Fruit fly (Drosophila melanogaster) whole organism, embryonic: Measurements from ENCODE around the gene Mgat4b.

Experiments used
- Asciz ChIP-seq: fragments of 200-800 bp; sonication (Bioruptor generic); optimal IDR thresholded peaks from 2 replicates; lab custom pipeline; 2017; ENCODE audit warnings: missing biosample characterization, mild to moderate bottlenecking, missing genetic modification characterization, missing genetic modification reagents
- Bgb ChIP-seq: fragments of 200-800 bp; sonication (Bioruptor generic); IDR thresholded peaks from 2 replicates; pipeline ENCODE4 v1.3.6; 2022; ENCODE audit warnings: missing biosample characterization, missing genetic modification characterization; ENCODE audit not compliant: partially characterized antibody
- CG10366 ChIP-seq: fragments of 200-800 bp; sonication (Bioruptor generic); IDR thresholded peaks from 2 replicates; pipeline ENCODE4 v1.3.6; 2022; ENCODE audit warnings: missing biosample characterization, missing genetic modification characterization
- CG11696 ChIP-seq: fragments of 200-800 bp; sonication (Bioruptor generic); IDR thresholded peaks from 2 replicates; pipeline ENCODE4 v1.3.6; 2022; ENCODE audit warnings: missing biosample characterization, missing genetic modification characterization
- CG11723 ChIP-seq: fragments of 200-800 bp; sonication (Bioruptor generic); optimal IDR thresholded peaks from 2 replicates; lab custom pipeline; 2017; ENCODE audit warnings: missing biosample characterization, mild to moderate bottlenecking, missing genetic modification characterization
- CG13287 ChIP-seq: fragments of 200-800 bp; sonication (Bioruptor generic); IDR thresholded peaks from 2 replicates; pipeline ENCODE4 v1.3.6; 2022; ENCODE audit warnings: missing biosample characterization, missing genetic modification characterization; ENCODE audit not compliant: partially characterized antibody
- CG14860 ChIP-seq: fragments of 200-800 bp; sonication (Bioruptor generic); IDR thresholded peaks from 3 replicates; pipeline ENCODE4 v1.3.6; 2022; ENCODE audit warnings: missing biosample characterization, missing genetic modification characterization; ENCODE audit not compliant: partially characterized antibody
- CG1647 ChIP-seq: fragments of 200-800 bp; sonication (Bioruptor generic); optimal IDR thresholded peaks from 3 replicates; lab custom pipeline; 2016; ENCODE audit warnings: missing biosample characterization, missing genetic modification characterization
- CG17359 ChIP-seq: fragments of 200-800 bp; sonication (Bioruptor generic); optimal IDR thresholded peaks from 3 replicates; lab custom pipeline; 2018; ENCODE audit warnings: missing biosample characterization, mild to moderate bottlenecking, missing genetic modification characterization, moderate library complexity
- CG17385 ChIP-seq: fragments of 200-800 bp; sonication (Bioruptor generic); optimal IDR thresholded peaks from 3 replicates; lab custom pipeline; 2018; ENCODE audit warnings: missing biosample characterization, mild to moderate bottlenecking, missing genetic modification characterization
- CG18476 ChIP-seq: fragments of 200-800 bp; sonication (Bioruptor generic); optimal IDR thresholded peaks from 2 replicates; lab custom pipeline; 2016; ENCODE audit warnings: missing biosample characterization, mild to moderate bottlenecking, missing genetic modification characterization
- CG5953 ChIP-seq: fragments of 200-800 bp; sonication (Bioruptor generic); IDR thresholded peaks from 2 replicates; pipeline ENCODE4 v1.3.6; 2022; ENCODE audit warnings: missing biosample characterization, missing genetic modification characterization
- CG8089 ChIP-seq: fragments of 200-800 bp; sonication (Bioruptor generic); optimal IDR thresholded peaks from 3 replicates; lab custom pipeline; 2016; ENCODE audit warnings: missing biosample characterization, missing genetic modification characterization
- CG8478 ChIP-seq: fragments of >200 bp; optimal IDR thresholded peaks from 2 replicates; lab custom pipeline; 2018
- CG8765 ChIP-seq: fragments of 200-800 bp; sonication (Bioruptor generic); IDR thresholded peaks from 2 replicates; pipeline ENCODE4 v1.3.6; 2022; ENCODE audit warnings: missing biosample characterization, missing genetic modification characterization
- CG9215 ChIP-seq: fragments of 200-800 bp; sonication (Bioruptor generic); IDR thresholded peaks from 2 replicates; pipeline ENCODE4 v1.3.6; 2022; ENCODE audit warnings: missing biosample characterization, missing genetic modification characterization
- CG9932 ChIP-seq: fragments of 200-800 bp; sonication (Bioruptor generic); IDR thresholded peaks from 2 replicates; pipeline ENCODE4 v1.3.6; 2022; ENCODE audit warnings: missing biosample characterization, missing genetic modification characterization
- Camta ChIP-seq: fragments of 200-800 bp; sonication (Bioruptor generic); optimal IDR thresholded peaks from 2 replicates; lab custom pipeline; 2016; ENCODE audit warnings: missing biosample characterization, missing genetic modification characterization
- D19A ChIP-seq: fragments of 200-800 bp; optimal IDR thresholded peaks from 3 replicates; lab custom pipeline; 2019; ENCODE audit warnings: missing biosample characterization, mild to moderate bottlenecking, missing genetic modification characterization, moderate library complexity
- Dref ChIP-seq: fragments of 200-800 bp; sonication (Bioruptor generic); IDR thresholded peaks from 2 replicates; pipeline ENCODE4 v1.3.6; 2022; ENCODE audit warnings: missing biosample characterization, missing genetic modification characterization
- Eip74EF ChIP-seq, 2 experiments: fragments of 200-800 bp in 1 of 2; fragments of >200 bp in 1 of 2; sonication (Bioruptor generic) in 1 of 2; optimal IDR thresholded peaks; 2 replicates each; lab custom pipeline; 2017 to 2019; ENCODE audit warnings: missing biosample characterization in 2 of 2, missing genetic modification characterization in 2 of 2, mild to moderate bottlenecking in 1 of 2, moderate library complexity in 1 of 2
- HHEX ChIP-seq: fragments of 200-800 bp; sonication (Bioruptor generic); optimal IDR thresholded peaks from 3 replicates; lab custom pipeline; 2017; ENCODE audit warnings: missing biosample characterization, mild to moderate bottlenecking, missing genetic modification characterization, missing genetic modification reagents
- MESR4 ChIP-seq: fragments of 200-800 bp; sonication (Bioruptor generic); optimal IDR thresholded peaks from 2 replicates; lab custom pipeline; 2018; ENCODE audit warnings: missing biosample characterization, mild to moderate bottlenecking, missing genetic modification characterization, moderate library complexity
- Neu2 ChIP-seq: fragments of 200-800 bp; sonication (Bioruptor generic); optimal IDR thresholded peaks from 3 replicates; lab custom pipeline; 2016; ENCODE audit warnings: missing biosample characterization, missing genetic modification characterization, borderline replicate concordance
- NfI ChIP-seq: fragments of 200-800 bp; sonication (Bioruptor generic); optimal IDR thresholded peaks from 3 replicates; lab custom pipeline; 2018; ENCODE audit warnings: missing biosample characterization, mild to moderate bottlenecking, missing genetic modification characterization, moderate library complexity
- PHDP ChIP-seq: fragments of 200-800 bp; sonication (Bioruptor generic); optimal IDR thresholded peaks from 3 replicates; lab custom pipeline; 2018; ENCODE audit warnings: missing biosample characterization, mild to moderate bottlenecking, missing genetic modification characterization, moderate library complexity
- Rfx ChIP-seq: fragments of 200-800 bp; sonication (Bioruptor generic); IDR thresholded peaks from 2 replicates; pipeline ENCODE4 v1.3.6; 2022; ENCODE audit warnings: missing biosample characterization, missing genetic modification characterization
- YL-1 ChIP-seq: fragments of 200-800 bp; sonication (Bioruptor generic); optimal IDR thresholded peaks from 3 replicates; lab custom pipeline; 2017; ENCODE audit warnings: missing biosample characterization, mild to moderate bottlenecking, missing genetic modification characterization
- bowl ChIP-seq: fragments of 200-800 bp; sonication (Bioruptor generic); IDR thresholded peaks from 2 replicates; pipeline ENCODE4 v1.3.6; 2022; ENCODE audit warnings: missing biosample characterization, missing genetic modification characterization
- cas ChIP-seq: fragments of 200-800 bp; sonication (Bioruptor generic); IDR thresholded peaks from 2 replicates; pipeline ENCODE4 v1.3.6; 2022; ENCODE audit warnings: missing biosample characterization, missing genetic modification characterization
- ci ChIP-seq: fragments of 200-800 bp; sonication (Bioruptor generic); IDR thresholded peaks from 3 replicates; pipeline ENCODE4 v1.3.6; 2022; ENCODE audit warnings: missing biosample characterization, missing genetic modification characterization
- crc ChIP-seq: fragments of 200-800 bp; sonication (Bioruptor generic); optimal IDR thresholded peaks from 2 replicates; lab custom pipeline; 2016; ENCODE audit warnings: missing biosample characterization, missing genetic modification characterization
- danr ChIP-seq: fragments of 200-800 bp; sonication (Bioruptor generic); IDR thresholded peaks from 2 replicates; pipeline ENCODE4 v1.3.6; 2022; ENCODE audit warnings: missing biosample characterization, missing genetic modification characterization
- gcm2 ChIP-seq: fragments of 200-800 bp; sonication (Bioruptor generic); optimal IDR thresholded peaks from 2 replicates; lab custom pipeline; 2016; ENCODE audit warnings: missing biosample characterization, missing genetic modification characterization
- gsb-n ChIP-seq: fragments of 200-800 bp; sonication (Bioruptor generic); optimal IDR thresholded peaks from 3 replicates; lab custom pipeline; 2018; ENCODE audit warnings: missing biosample characterization, mild to moderate bottlenecking, missing genetic modification characterization
- hth ChIP-seq: fragments of >200 bp; optimal IDR thresholded peaks from 2 replicates; lab custom pipeline; 2017; ENCODE audit warnings: inconsistent platforms
- jigr1 ChIP-seq: fragments of 200-800 bp; sonication (Bioruptor generic); IDR thresholded peaks from 3 replicates; pipeline ENCODE4 v1.3.6; 2022; ENCODE audit warnings: missing biosample characterization, missing genetic modification characterization
- lov ChIP-seq, 2 experiments: fragments of 200-800 bp in 1 of 2; fragments of >200 bp in 1 of 2; sonication (Bioruptor generic) in 1 of 2; IDR thresholded peaks in 1 of 2; optimal IDR thresholded peaks in 1 of 2; 2 replicates in 1 of 2; 3 replicates in 1 of 2; pipeline versions ENCODE4 v1.3.6 to Lab custom; 2017 to 2022; ENCODE audit warnings: missing biosample characterization in 1 of 2, missing genetic modification characterization in 1 of 2
- mld ChIP-seq: fragments of 200-800 bp; sonication (Bioruptor generic); IDR thresholded peaks from 3 replicates; pipeline ENCODE4 v1.3.6; 2022; ENCODE audit warnings: missing biosample characterization, missing genetic modification characterization; ENCODE audit not compliant: partially characterized antibody
- nerfin-1 ChIP-seq: fragments of 200-800 bp; sonication (Bioruptor generic); optimal IDR thresholded peaks from 3 replicates; lab custom pipeline; 2019; ENCODE audit warnings: missing biosample characterization, mild to moderate bottlenecking, missing genetic modification characterization, moderate library complexity
- phol ChIP-seq: fragments of 200-800 bp; sonication (Bioruptor generic); optimal IDR thresholded peaks from 3 replicates; lab custom pipeline; 2018; ENCODE audit warnings: missing biosample characterization, mild to moderate bottlenecking, missing genetic modification characterization, moderate library complexity
- pum ChIP-seq: fragments of 200-800 bp; sonication (Bioruptor generic); optimal IDR thresholded peaks from 2 replicates; lab custom pipeline; 2016; ENCODE audit warnings: missing biosample characterization, missing genetic modification characterization
- sima ChIP-seq: fragments of 200-800 bp; sonication (Bioruptor generic); optimal IDR thresholded peaks from 2 replicates; lab custom pipeline; 2016; ENCODE audit warnings: missing biosample characterization, missing genetic modification characterization
- sug ChIP-seq: fragments of 200-800 bp; optimal IDR thresholded peaks from 2 replicates; lab custom pipeline; 2019; ENCODE audit warnings: missing biosample characterization, mild to moderate bottlenecking, missing genetic modification characterization, moderate library complexity
- ttk ChIP-seq: fragments of 200-800 bp; sonication (Bioruptor generic); IDR thresholded peaks from 2 replicates; pipeline ENCODE4 v2.1.2; 2022; ENCODE audit warnings: missing biosample characterization, missing genetic modification characterization
- unpg ChIP-seq: fragments of 200-800 bp; sonication (Bioruptor generic); optimal IDR thresholded peaks from 3 replicates; lab custom pipeline; 2018; ENCODE audit warnings: missing biosample characterization, mild to moderate bottlenecking, missing genetic modification characterization, moderate library complexity
- wek ChIP-seq: fragments of 200-800 bp; sonication (Bioruptor generic); optimal IDR thresholded peaks from 3 replicates; lab custom pipeline; 2018; ENCODE audit warnings: missing biosample characterization, mild to moderate bottlenecking, missing genetic modification characterization, moderate library complexity
- yki ChIP-seq: fragments of >200 bp; optimal IDR thresholded peaks from 3 replicates; lab custom pipeline; 2018
- z ChIP-seq: fragments of 200-800 bp; sonication (Bioruptor generic); IDR thresholded peaks from 3 replicates; pipeline ENCODE4 v1.3.6; 2022; ENCODE audit warnings: missing biosample characterization, missing genetic modification characterization

Gene Mgat4b

DNA sequence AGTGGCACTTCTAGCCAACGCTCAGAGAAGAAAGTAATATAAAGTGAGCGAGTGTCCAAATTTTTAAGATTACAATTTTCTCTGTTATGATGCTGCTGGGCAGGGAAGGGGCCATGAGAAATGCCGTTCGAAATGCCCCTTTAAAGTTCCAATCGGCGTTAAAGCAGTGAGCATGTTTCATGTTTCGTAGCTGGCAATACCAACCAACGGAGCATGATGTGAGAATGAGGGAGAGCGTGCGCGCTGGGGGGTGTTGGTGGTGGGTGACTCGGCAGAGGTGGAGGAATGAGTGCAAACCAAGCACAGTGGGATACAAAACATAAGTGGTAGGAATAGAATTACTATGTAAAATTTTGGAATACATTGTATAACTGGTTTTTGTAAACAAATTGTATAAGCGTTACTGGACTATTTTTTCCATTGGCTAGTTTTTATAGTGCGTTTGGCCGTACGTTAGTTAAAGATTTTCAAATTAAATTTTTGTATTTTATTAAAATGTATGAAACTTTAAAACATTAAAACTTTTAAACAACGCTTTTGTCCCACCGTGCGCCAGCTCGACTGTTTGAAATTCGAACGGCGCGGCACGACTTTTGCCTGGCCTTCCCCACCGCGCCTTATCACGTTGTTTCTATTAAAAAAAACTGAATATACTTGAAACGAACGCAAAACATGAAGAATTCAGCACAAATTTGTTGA, 9.8 kb downstream of the Mgat4b start (continued):
- peak; percentile 98 for TF ChIP-seq crc (GFP tag; lab: Kevin White, UChicago)
- TF ChIP-seq CG18476 (GFP tag; lab: Kevin White, UChicago): peak; percentile 99
- peak; percentile 96 for TF ChIP-seq Neu2
- TF ChIP-seq lov (optimal IDR thresholded peaks at IDR 0.05; lab: Kevin White, UChicago): no peak
- TF ChIP-seq lov (GFP tag; IDR thresholded peaks at IDR 0.05; lab: Robert Waterston, UW): peak; percentile 97
- TF ChIP-seq CG1647 (GFP tag; lab: Kevin White, UChicago): peak; percentile 99
- TF ChIP-seq CG17385 (GFP tag; lab: Kevin White, UChicago): peak; percentile 100
- TF ChIP-seq z: peak; percentile 94
- TF ChIP-seq unpg (GFP tag; lab: Kevin White, UChicago): peak; percentile 100
- peak; percentile 100 for TF ChIP-seq CG11723 (GFP tag; lab: Kevin White, UChicago)
- peak; percentile 99 for TF ChIP-seq nerfin-1
- peak; percentile 98 for TF ChIP-seq D19A (tag; lab: Kevin White, UChicago)
- TF ChIP-seq ci (GFP tag; lab: Robert Waterston, UW): peak; percentile 99
- peak; percentile 99 for TF ChIP-seq bowl (GFP tag; lab: Robert Waterston, UW)
- peak; percentile 100 for TF ChIP-seq gsb-n
- peak; percentile 37; the same call in 1 of the 3 replicates for TF ChIP-seq mld (GFP tag; lab: Robert Waterston, UW)
- TF ChIP-seq phol (tag; lab: Kevin White, UChicago): peak; percentile 100
- TF ChIP-seq CG13287: peak; percentile 67; the same call in 1 of the 2 replicates
- TF ChIP-seq sug: peak; percentile 100
- no peak for TF ChIP-seq CG8478 (lab: Kevin White, UChicago)
- peak; percentile 99 for TF ChIP-seq Camta (GFP tag; lab: Kevin White, UChicago)
- TF ChIP-seq sima (GFP tag; lab: Kevin White, UChicago): peak; percentile 97
- peak; percentile 99 for TF ChIP-seq pum (GFP tag; lab: Kevin White, UChicago)
- peak; percentile 100 for TF ChIP-seq Rfx (GFP tag; lab: Robert Waterston, UW)
- no peak for TF ChIP-seq hth (lab: Kevin White, UChicago)
- peak; percentile 98 for TF ChIP-seq gcm2 (GFP tag; lab: Kevin White, UChicago)
- TF ChIP-seq danr (GFP tag; lab: Robert Waterston, UW): peak; percentile 100
- peak; percentile 100 for TF ChIP-seq Asciz
- TF ChIP-seq yki (lab: Kevin White, UChicago): peak; percentile 61
- TF ChIP-seq ttk (GFP tag; lab: Robert Waterston, UW): peak; percentile 99
- peak; percentile 97 for TF ChIP-seq CG11696 (GFP tag; lab: Robert Waterston, UW)
- TF ChIP-seq Dref: peak; percentile 54
- TF ChIP-seq CG8765 (GFP tag; lab: Robert Waterston, UW): peak; percentile 99
- peak; percentile 73 for TF ChIP-seq CG14860 (GFP tag; lab: Robert Waterston, UW)
- peak; percentile 100 for TF ChIP-seq PHDP
- peak; percentile 100 for TF ChIP-seq HHEX
- peak in 1 of 2 experiments; percentile 100 for TF ChIP-seq Eip74EF (GFP tag; optimal IDR thresholded peaks at IDR 0.05; lab: Kevin White, UChicago)
- peak; percentile 99 for TF ChIP-seq CG9215
- peak; percentile 99 for TF ChIP-seq CG10366 (GFP tag; lab: Robert Waterston, UW)
- peak; percentile 100 for TF ChIP-seq CG9932 (GFP tag; lab: Robert Waterston, UW)
- TF ChIP-seq jigr1 (GFP tag; lab: Robert Waterston, UW): peak; percentile 99
- TF ChIP-seq wek (GFP tag; lab: Kevin White, UChicago): peak; percentile 94
- TF ChIP-seq YL-1: peak; percentile 100
- peak; percentile 98 for TF ChIP-seq CG8089
- peak; percentile 100 for TF ChIP-seq NfI (GFP tag; lab: Kevin White, UChicago)
- peak; percentile 99 for TF ChIP-seq cas (GFP tag; lab: Robert Waterston, UW)
- peak; percentile 98 for TF ChIP-seq CG5953 (GFP tag; lab: Robert Waterston, UW)
- peak; percentile 100 for TF ChIP-seq CG17359 (tag; lab: Kevin White, UChicago)
- peak; percentile 59; the same call in 1 of the 2 replicates for TF ChIP-seq Bgb (GFP tag; lab: Robert Waterston, UW)
- peak; percentile 79 for TF ChIP-seq MESR4 (GFP tag; lab: Kevin White, UChicago)
